Worm (Caenorhabditis elegans): ENCODE results near the gene AC7.3.

DNA sequence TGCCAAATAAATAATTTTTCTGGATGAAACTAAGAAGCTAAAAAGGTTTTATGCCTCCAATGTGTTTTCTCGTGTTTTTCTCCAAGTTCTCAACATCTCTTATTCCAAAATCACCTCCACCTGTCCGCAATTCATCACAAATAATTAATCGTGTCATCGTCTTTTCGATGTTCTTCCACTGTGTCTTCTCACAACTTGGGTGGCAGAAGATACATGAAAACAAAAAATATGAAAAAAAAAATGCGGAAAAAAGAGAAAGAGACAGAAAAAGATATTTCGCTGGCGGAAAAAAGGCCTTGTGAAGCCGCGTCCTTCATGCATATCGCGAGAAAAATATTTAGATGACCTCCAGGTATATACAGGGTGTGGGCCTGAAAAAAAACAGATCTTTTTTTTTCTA is 37.8 kb upstream of the AC7.3 start:
- no peak for TF ChIP-seq ama-1 (optimal IDR thresholded peaks at IDR 0.05)
- no peak for TF ChIP-seq F13C5.2 (tag; optimal IDR thresholded peaks at IDR 0.05)
- no peak for TF ChIP-seq flt-1 (GFP tag; IDR thresholded peaks at IDR 0.05)
- no peak for TF ChIP-seq sea-1 (GFP tag; conservative IDR thresholded peaks at IDR 0.05)
- no peak for TF ChIP-seq scrt-1 (GFP tag; IDR thresholded peaks at IDR 0.05)
- TF ChIP-seq B0310.2 (tag; optimal IDR thresholded peaks at IDR 0.05), result no peak
- no peak for TF ChIP-seq hmg-4 (GFP tag; optimal IDR thresholded peaks at IDR 0.05)
- no peak for TF ChIP-seq ets-7 (tag; optimal IDR thresholded peaks at IDR 0.05)
- TF ChIP-seq ceh-13 (GFP tag; optimal IDR thresholded peaks at IDR 0.05), result no peak
- no peak for TF ChIP-seq ceh-36 (tag; optimal IDR thresholded peaks at IDR 0.05)
- no peak for TF ChIP-seq hmbx-1 (tag; optimal IDR thresholded peaks at IDR 0.05)
- no peak for TF ChIP-seq aly-1 (tag; optimal IDR thresholded peaks at IDR 0.05)
- TF ChIP-seq tbx-37 (GFP tag; conservative IDR thresholded peaks at IDR 0.05), result no peak
